Fruit fly (Drosophila melanogaster) whole organism, adult: ENCODE data around the gene Hez.

Source experiments
- CG11617 ChIP-seq: fragments of 200-800 bp; sonication (Bioruptor generic); optimal IDR thresholded peaks from 2 replicates; lab custom pipeline; 2017; ENCODE audit warnings: mild to moderate bottlenecking, missing biosample characterization, missing genetic modification reagents, missing genetic modification characterization
- CG12768 ChIP-seq: fragments of 200-800 bp; sonication (Bioruptor generic); optimal IDR thresholded peaks from 2 replicates; lab custom pipeline; 2017; ENCODE audit warnings: missing biosample characterization, missing genetic modification characterization, mild to moderate bottlenecking, moderate library complexity, missing genetic modification reagents
- CG1620 ChIP-seq: fragments of 200-800 bp; sonication (Bioruptor generic); optimal IDR thresholded peaks from 2 replicates; lab custom pipeline; 2016; ENCODE audit warnings: missing biosample characterization, missing genetic modification characterization
- CG33017 ChIP-seq: fragments of 200-800 bp; sonication (Bioruptor generic); optimal IDR thresholded peaks from 2 replicates; lab custom pipeline; 2018; ENCODE audit warnings: missing biosample characterization, mild to moderate bottlenecking, missing genetic modification characterization, moderate library complexity
- CG7045 ChIP-seq: fragments of 200-800 bp; sonication (Bioruptor generic); optimal IDR thresholded peaks from 2 replicates; lab custom pipeline; 2017; ENCODE audit warnings: missing biosample characterization, mild to moderate bottlenecking, missing genetic modification characterization
- CG7101 ChIP-seq: fragments of 200-800 bp; sonication (Bioruptor generic); optimal IDR thresholded peaks from 2 replicates; lab custom pipeline; 2018; ENCODE audit warnings: missing biosample characterization, mild to moderate bottlenecking, missing genetic modification characterization, moderate library complexity
- Hr96 ChIP-seq: fragments of 200-800 bp; sonication (Bioruptor generic); optimal IDR thresholded peaks from 2 replicates; lab custom pipeline; 2016; ENCODE audit warnings: missing biosample characterization, missing genetic modification characterization
- Mnt ChIP-seq: fragments of 200-800 bp; sonication (Bioruptor generic); optimal IDR thresholded peaks from 2 replicates; lab custom pipeline; 2016; ENCODE audit warnings: missing biosample characterization, mild to moderate bottlenecking, missing genetic modification characterization
- bab1 ChIP-seq: fragments of 200-800 bp; sonication (Bioruptor generic); optimal IDR thresholded peaks from 3 replicates; lab custom pipeline; 2019; ENCODE audit warnings: missing biosample characterization, mild to moderate bottlenecking, missing genetic modification characterization, moderate library complexity
- kay ChIP-seq: fragments of 200-800 bp; sonication (Bioruptor generic); peaks from one replicate; lab custom pipeline; 2016; ENCODE audit warnings: missing biosample characterization, missing genetic modification characterization, borderline replicate concordance
- ovo ChIP-seq: fragments of 200-800 bp; sonication (Bioruptor generic); optimal IDR thresholded peaks from 2 replicates; lab custom pipeline; 2016; ENCODE audit warnings: missing biosample characterization, missing genetic modification characterization
- pad ChIP-seq: fragments of 200-800 bp; sonication (Bioruptor generic); optimal IDR thresholded peaks from 3 replicates; lab custom pipeline; 2017; ENCODE audit warnings: missing biosample characterization, missing genetic modification characterization, mild to moderate bottlenecking, moderate library complexity, missing genetic modification reagents
- tj ChIP-seq: fragments of 200-800 bp; sonication (Bioruptor generic); optimal IDR thresholded peaks from 3 replicates; lab custom pipeline; 2017; ENCODE audit warnings: missing biosample characterization, mild to moderate bottlenecking, missing genetic modification characterization, moderate library complexity
- toe ChIP-seq: fragments of 200-800 bp; sonication (Bioruptor generic); optimal IDR thresholded peaks from 2 replicates; lab custom pipeline; 2016; ENCODE audit warnings: missing biosample characterization, missing genetic modification characterization

- TF ChIP-seq toe (peak; percentile 65), Mnt (peak; percentile 36), CG33017 (tag; lab: Kevin White, UChicago) (no peak), CG7101 (peak; percentile 32), kay (peak; percentile 51), pad (peak; percentile 19), CG12768 (GFP tag; lab: Kevin White, UChicago) (no peak), bab1 (peak; percentile 34), ovo (GFP tag; lab: Kevin White, UChicago) (no peak), tj (GFP tag; lab: Kevin White, UChicago) (peak; percentile 12), CG11617 (GFP tag; lab: Kevin White, UChicago) (peak; percentile 18), Hr96 (no peak), CG7045 (no peak), CG1620 (GFP tag; lab: Kevin White, UChicago) (peak; percentile 36)
Measured at dm6 chr3L:9864275-9865052, 30.1 kb downstream of the Hez start, which contains the start of the genes iPLA2-VIA and Ciz1.
